Fruit fly (Drosophila melanogaster) whole organism, adult: ENCODE data around the gene CG3337.
A peak's percentile ranks its signal among the peaks of the same experiment; 100 is the strongest.

Source experiments
- CG11617 ChIP-seq: fragments of 200-800 bp; sonication (Bioruptor generic); optimal IDR thresholded peaks from 2 replicates; lab custom pipeline; 2017; ENCODE audit warnings: mild to moderate bottlenecking, missing biosample characterization, missing genetic modification reagents, missing genetic modification characterization
- CG12768 ChIP-seq: fragments of 200-800 bp; sonication (Bioruptor generic); optimal IDR thresholded peaks from 2 replicates; lab custom pipeline; 2017; ENCODE audit warnings: missing biosample characterization, missing genetic modification characterization, mild to moderate bottlenecking, moderate library complexity, missing genetic modification reagents
- CG14711 ChIP-seq: fragments of 200-800 bp; sonication (Bioruptor generic); optimal IDR thresholded peaks from 2 replicates; lab custom pipeline; 2018; ENCODE audit warnings: missing biosample characterization, mild to moderate bottlenecking, missing genetic modification characterization, moderate library complexity
- CG33017 ChIP-seq: fragments of 200-800 bp; sonication (Bioruptor generic); optimal IDR thresholded peaks from 2 replicates; lab custom pipeline; 2018; ENCODE audit warnings: missing biosample characterization, mild to moderate bottlenecking, missing genetic modification characterization, moderate library complexity
- CG5204 ChIP-seq: fragments of 200-800 bp; sonication (Bioruptor generic); optimal IDR thresholded peaks from 2 replicates; lab custom pipeline; 2016; ENCODE audit warnings: missing biosample characterization, missing genetic modification characterization
- CG7101 ChIP-seq: fragments of 200-800 bp; sonication (Bioruptor generic); optimal IDR thresholded peaks from 2 replicates; lab custom pipeline; 2018; ENCODE audit warnings: missing biosample characterization, mild to moderate bottlenecking, missing genetic modification characterization, moderate library complexity
- Clk ChIP-seq: fragments of 200-800 bp; sonication (Bioruptor generic); optimal IDR thresholded peaks from 2 replicates; lab custom pipeline; 2017; ENCODE audit warnings: missing biosample characterization, missing genetic modification characterization
- Crg-1 ChIP-seq: fragments of 200-800 bp; sonication (Bioruptor generic); optimal IDR thresholded peaks from 2 replicates; lab custom pipeline; 2016; ENCODE audit warnings: missing biosample characterization, missing genetic modification characterization
- Hr96 ChIP-seq: fragments of 200-800 bp; sonication (Bioruptor generic); optimal IDR thresholded peaks from 2 replicates; lab custom pipeline; 2016; ENCODE audit warnings: missing biosample characterization, missing genetic modification characterization
- Mnt ChIP-seq: fragments of 200-800 bp; sonication (Bioruptor generic); optimal IDR thresholded peaks from 2 replicates; lab custom pipeline; 2016; ENCODE audit warnings: missing biosample characterization, mild to moderate bottlenecking, missing genetic modification characterization
- cic ChIP-seq: fragments of 200-800 bp; sonication (Bioruptor generic); optimal IDR thresholded peaks from 2 replicates; lab custom pipeline; 2017; ENCODE audit warnings: missing biosample characterization, mild to moderate bottlenecking, missing genetic modification characterization, moderate library complexity
- cnc ChIP-seq, 2 experiments: fragments of >200 bp; optimal IDR thresholded peaks; 2 replicates each; lab custom pipeline; 2017
- kay ChIP-seq: fragments of 200-800 bp; sonication (Bioruptor generic); peaks from one replicate; lab custom pipeline; 2016; ENCODE audit warnings: missing biosample characterization, missing genetic modification characterization, borderline replicate concordance
- ovo ChIP-seq: fragments of 200-800 bp; sonication (Bioruptor generic); optimal IDR thresholded peaks from 2 replicates; lab custom pipeline; 2016; ENCODE audit warnings: missing biosample characterization, missing genetic modification characterization

dm6 chr3R:21269923-21270322, 46.5 kb upstream of the CG3337 start, which contains the start of the genes AP-2sigma and Idi:
- peak; percentile 22 for TF ChIP-seq CG12768 (GFP tag; lab: Kevin White, UChicago)
- no peak for TF ChIP-seq kay
- TF ChIP-seq CG14711 = peak; percentile 26
- TF ChIP-seq Clk = peak; percentile 47
- TF ChIP-seq cic (GFP tag; lab: Kevin White, UChicago) = peak; percentile 63
- peak; percentile 11 for TF ChIP-seq CG33017 (tag; lab: Kevin White, UChicago)
- peak; percentile 65 for TF ChIP-seq Crg-1
- peak; percentile 55 for TF ChIP-seq Mnt (GFP tag; lab: Kevin White, UChicago)
- TF ChIP-seq cnc (optimal IDR thresholded peaks at IDR 0.05; lab: Kevin White, UChicago) = no peak
- TF ChIP-seq ovo (GFP tag; lab: Kevin White, UChicago) = no peak
- no peak for TF ChIP-seq CG5204 (GFP tag; lab: Kevin White, UChicago)
- TF ChIP-seq CG11617 = peak; percentile 34
- peak; percentile 51 for TF ChIP-seq CG7101 (tag; lab: Kevin White, UChicago)
- TF ChIP-seq Hr96 (GFP tag; lab: Kevin White, UChicago) = no peak
